Worm (Caenorhabditis elegans) whole organism, young adult: ENCODE measurements around the gene dpy-20.

Experiments used
- B0019.2 ChIP-seq: fragments of 200-800 bp; sonication (Bioruptor generic); conservative IDR thresholded peaks from 2 replicates; pipeline ENCODE4 v1.3.6; 2022; ENCODE audit warnings: missing genetic modification reagents, missing genetic modification characterization, missing compliant biosample characterization
- B0035.1 ChIP-seq: sonication (generic microtip); optimal IDR thresholded peaks from 2 replicates; lab custom pipeline; 2016; ENCODE audit warnings: missing genetic modification characterization, mild to moderate bottlenecking, missing compliant biosample characterization, missing genotype, missing genetic modification reagents
- C17E4.6 ChIP-seq: fragments of 200-800 bp; sonication (Bioruptor generic); IDR thresholded peaks from 2 replicates; pipeline ENCODE4 v1.3.6; 2022; ENCODE audit warnings: missing genetic modification reagents, missing genetic modification characterization, missing compliant biosample characterization
- F22D6.2 ChIP-seq: sonication (generic microtip); optimal IDR thresholded peaks from 2 replicates; lab custom pipeline; 2016; ENCODE audit warnings: mild to moderate bottlenecking, missing genetic modification characterization, missing compliant biosample characterization
- F23B12.7 ChIP-seq: sonication (generic microtip); optimal IDR thresholded peaks from 2 replicates; lab custom pipeline; 2017; ENCODE audit warnings: missing genetic modification characterization, mild to moderate bottlenecking, missing compliant biosample characterization, antibody characterized with exemption, moderate library complexity; ENCODE audit not compliant: insufficient read depth
- F39B2.1 ChIP-seq: fragments of 200-800 bp; sonication (Bioruptor generic); IDR thresholded peaks from 2 replicates; pipeline ENCODE4 v1.3.6; 2022; ENCODE audit warnings: missing genetic modification reagents, missing genetic modification characterization, missing compliant biosample characterization
- F57C9.4 ChIP-seq: sonication (generic microtip); optimal IDR thresholded peaks from 2 replicates; lab custom pipeline; 2017; ENCODE audit warnings: mild to moderate bottlenecking, missing genetic modification characterization, missing compliant biosample characterization
- Y53G8AR.9 ChIP-seq: fragments of 200-800 bp; sonication (Bioruptor generic); conservative IDR thresholded peaks from 2 replicates; pipeline ENCODE4 v1.3.6; 2022; ENCODE audit warnings: missing genetic modification reagents, missing genetic modification characterization, missing compliant biosample characterization
- Y56A3A.18 ChIP-seq: fragments of 200-800 bp; sonication (Bioruptor generic); IDR thresholded peaks from 2 replicates; pipeline ENCODE4 v1.3.6; 2022; ENCODE audit warnings: missing genetic modification reagents, missing genetic modification characterization, missing compliant biosample characterization
- ama-1 ChIP-seq, 3 experiments: fragments of 150-350 bp in 1 of 3; sonication (generic microtip) in 2 of 3; optimal IDR thresholded peaks; 2 replicates each; lab custom pipeline; 2014 to 2018; ENCODE audit warnings: missing biosample characterization in 2 of 3, missing genetic modification characterization in 2 of 3, missing genetic modification reagents in 2 of 3
- atf-7 ChIP-seq: sonication (generic microtip); optimal IDR thresholded peaks from 2 replicates; lab custom pipeline; 2017; ENCODE audit warnings: mild to moderate bottlenecking, missing genetic modification characterization, missing compliant biosample characterization
- attf-6 ChIP-seq: fragments of 200-800 bp; sonication (Bioruptor generic); IDR thresholded peaks from 2 replicates; pipeline ENCODE4 v1.3.6; 2022; ENCODE audit warnings: missing genetic modification reagents, missing genetic modification characterization, missing compliant biosample characterization
- bed-1 ChIP-seq: fragments of 200-800 bp; sonication (Bioruptor generic); IDR thresholded peaks from 2 replicates; pipeline ENCODE4 v1.3.6; 2022; ENCODE audit warnings: missing genetic modification reagents, missing genetic modification characterization, missing compliant biosample characterization
- ceh-100 ChIP-seq: fragments of 200-800 bp; sonication (Bioruptor generic); IDR thresholded peaks from 2 replicates; pipeline ENCODE4 v1.3.6; 2022; ENCODE audit warnings: missing genetic modification reagents, missing genetic modification characterization, missing compliant biosample characterization
- ceh-58 ChIP-seq: fragments of 200-800 bp; sonication (Bioruptor generic); IDR thresholded peaks from 2 replicates; pipeline ENCODE4 v1.3.6; 2022; ENCODE audit warnings: missing genetic modification characterization, missing compliant biosample characterization
- ceh-79 ChIP-seq: sonication (generic microtip); optimal IDR thresholded peaks from 2 replicates; lab custom pipeline; 2017; ENCODE audit warnings: mild to moderate bottlenecking, missing genetic modification characterization, missing compliant biosample characterization
- ceh-91 ChIP-seq: fragments of 200-800 bp; sonication (Bioruptor generic); IDR thresholded peaks from 2 replicates; pipeline ENCODE4 v1.3.6; 2022; ENCODE audit warnings: missing genetic modification reagents, missing genetic modification characterization, missing compliant biosample characterization
- dpl-1 ChIP-seq: fragments of 150-350 bp; optimal IDR thresholded peaks from 2 replicates; lab custom pipeline; 2014; ENCODE audit warnings: missing biosample characterization, missing genetic modification reagents, missing genetic modification characterization
- ets-4 ChIP-seq: fragments of 200-800 bp; sonication (Bioruptor generic); optimal IDR thresholded peaks from 2 replicates; lab custom pipeline; 2018; ENCODE audit warnings: mild to moderate bottlenecking, missing genetic modification characterization, missing compliant biosample characterization
- lin-54 ChIP-seq: fragments of 200-800 bp; sonication (Bioruptor generic); optimal IDR thresholded peaks from 2 replicates; lab custom pipeline; 2018; ENCODE audit warnings: mild to moderate bottlenecking, missing genetic modification characterization, missing compliant biosample characterization
- lsl-1 ChIP-seq: fragments of 200-800 bp; sonication (Bioruptor generic); optimal IDR thresholded peaks from 2 replicates; lab custom pipeline; 2018; ENCODE audit warnings: mild to moderate bottlenecking, missing genetic modification characterization, moderate library complexity, missing compliant biosample characterization
- lsy-27 ChIP-seq: sonication (generic microtip); optimal IDR thresholded peaks from 2 replicates; lab custom pipeline; 2017; ENCODE audit warnings: missing genetic modification characterization, mild to moderate bottlenecking, missing compliant biosample characterization, antibody characterized with exemption, missing genotype, borderline replicate concordance; ENCODE audit not compliant: insufficient read depth
- mxl-1 ChIP-seq: sonication (generic microtip); optimal IDR thresholded peaks from 2 replicates; lab custom pipeline; 2016; ENCODE audit warnings: missing genetic modification characterization, missing compliant biosample characterization
- nhr-27 ChIP-seq: fragments of 200-800 bp; sonication (Bioruptor generic); optimal IDR thresholded peaks from 2 replicates; lab custom pipeline; 2018; ENCODE audit warnings: mild to moderate bottlenecking, missing genetic modification characterization, moderate library complexity, missing compliant biosample characterization
- rec-8 ChIP-seq, 2 experiments: sonication (generic microtip); optimal IDR thresholded peaks; 2 replicates each; lab custom pipeline; 2016; ENCODE audit warnings: mild to moderate bottlenecking in 2 of 2, missing genetic modification characterization in 2 of 2, missing genetic modification reagents in 2 of 2, missing genotype in 2 of 2, missing biosample characterization in 1 of 2, missing compliant biosample characterization in 1 of 2, moderate library complexity in 1 of 2
- repo-1 ChIP-seq: sonication (generic microtip); optimal IDR thresholded peaks from 2 replicates; lab custom pipeline; 2017; ENCODE audit warnings: mild to moderate bottlenecking, missing genetic modification characterization, missing compliant biosample characterization
- rpc-1 ChIP-seq, 2 experiments: fragments of 150-350 bp in 1 of 2; sonication (generic microtip) in 1 of 2; optimal IDR thresholded peaks; 2 replicates each; lab custom pipeline; 2014 to 2018; ENCODE audit warnings: missing biosample characterization in 1 of 2, missing genetic modification characterization in 1 of 2, missing genetic modification reagents in 1 of 2, missing genotype in 1 of 2
- sdz-38 ChIP-seq: sonication (generic microtip); optimal IDR thresholded peaks from 2 replicates; lab custom pipeline; 2016; ENCODE audit warnings: missing genotype, missing genetic modification characterization, missing compliant biosample characterization
- sea-2 ChIP-seq: fragments of 200-800 bp; sonication (Bioruptor generic); IDR thresholded peaks from 2 replicates; pipeline ENCODE4 v1.3.6; 2022; ENCODE audit warnings: missing genetic modification characterization, missing compliant biosample characterization
- somi-1 ChIP-seq: fragments of 200-800 bp; sonication (Bioruptor generic); optimal IDR thresholded peaks from 2 replicates; lab custom pipeline; 2018; ENCODE audit warnings: mild to moderate bottlenecking, missing genetic modification characterization, missing compliant biosample characterization
- tbp1 ChIP-seq: fragments of 200-800 bp; sonication (Bioruptor generic); optimal IDR thresholded peaks from 2 replicates; lab custom pipeline; 2018; ENCODE audit warnings: mild to moderate bottlenecking, missing genetic modification characterization, missing compliant biosample characterization
- unc-130 ChIP-seq: sonication (generic microtip); optimal IDR thresholded peaks from 2 replicates; lab custom pipeline; 2016; ENCODE audit warnings: missing genetic modification reagents, missing genetic modification characterization, missing compliant biosample characterization
- xnd-1 ChIP-seq: sonication (generic microtip); optimal IDR thresholded peaks from 2 replicates; lab custom pipeline; 2016; ENCODE audit warnings: missing genotype, missing genetic modification reagents, missing genetic modification characterization, missing compliant biosample characterization
- zim-3 ChIP-seq: sonication (generic microtip); optimal IDR thresholded peaks from 2 replicates; lab custom pipeline; 2017; ENCODE audit warnings: mild to moderate bottlenecking, missing genetic modification characterization, moderate library complexity, missing compliant biosample characterization
- ztf-22 ChIP-seq: fragments of 200-800 bp; sonication (Bioruptor generic); optimal IDR thresholded peaks from 2 replicates; lab custom pipeline; 2018; ENCODE audit warnings: mild to moderate bottlenecking, missing genetic modification characterization, moderate library complexity, missing compliant biosample characterization
- ztf-26 ChIP-seq: sonication (generic microtip); optimal IDR thresholded peaks from 2 replicates; lab custom pipeline; 2017; ENCODE audit warnings: missing genetic modification characterization, missing compliant biosample characterization

Gene dpy-20

ce11 chrIV:11690988-11691387, 9.7 kb downstream of the dpy-20 start, which contains the start of gene let-60:
let-60 (minus strand) TSS chrIV:11691088.
- no peak for TF ChIP-seq dpl-1 (GFP tag; lab: Kevin White, UChicago)
- TF ChIP-seq mxl-1 (tag; lab: Kevin White, UChicago) = no peak
- TF ChIP-seq ceh-91 (GFP tag; lab: Robert Waterston, UW) = no peak

ce11 chrIV:11688018-11688417, 12.6 kb downstream of the dpy-20 start, which contains the start of gene ZK792.5:
ZK792.5 (minus strand) TSS chrIV:11688118.
- TF ChIP-seq lsl-1 (GFP tag; lab: Kevin White, UChicago) (no peak), attf-6 (GFP tag; lab: Robert Waterston, UW) (0 out of 2 replicates have a peak, but pooled peaks have one; percentile 1), sdz-38 (tag; lab: Kevin White, UChicago) (no peak), dpl-1 (GFP tag; lab: Kevin White, UChicago) (no peak)

ce11 chrIV:11681905-11682304, 18.7 kb downstream of the dpy-20 start, which contains the start of gene ZK792.4:
ZK792.4 (minus strand) TSS chrIV:11682005.
- TF ChIP-seq rec-8 (tag; optimal IDR thresholded peaks at IDR 0.05; lab: Kevin White, UChicago) (no peak), somi-1 (GFP tag; lab: Kevin White, UChicago) (no peak), F39B2.1 (no peak), tbp1 (GFP tag; lab: Kevin White, UChicago) (no peak), xnd-1 (tag; lab: Kevin White, UChicago) (no peak)

ce11 chrIV:11676054-11676453, 24.6 kb downstream of the dpy-20 start, which contains the start of gene inx-9:
inx-9 (plus strand) TSS chrIV:11676354.
- no peak for TF ChIP-seq ceh-91 (GFP tag; lab: Robert Waterston, UW)
- TF ChIP-seq F23B12.7 (tag; lab: Kevin White, UChicago) = no peak
- no peak for TF ChIP-seq lsy-27
- TF ChIP-seq bed-1 (GFP tag; lab: Robert Waterston, UW) = no peak
- no peak for TF ChIP-seq ceh-100 (GFP tag; lab: Robert Waterston, UW)
- no peak for TF ChIP-seq C17E4.6
- TF ChIP-seq ztf-22 = no peak
- no peak for TF ChIP-seq rpc-1 (optimal IDR thresholded peaks at IDR 0.05; lab: Kevin White, UChicago)
- no peak for TF ChIP-seq rpc-1 (tag; optimal IDR thresholded peaks at IDR 0.05; lab: Kevin White, UChicago)
- TF ChIP-seq xnd-1 (tag; lab: Kevin White, UChicago) = no peak
- TF ChIP-seq zim-3 (tag; lab: Kevin White, UChicago) = no peak
- TF ChIP-seq lin-54 (GFP tag; lab: Kevin White, UChicago) = no peak
- TF ChIP-seq ceh-79 (tag; lab: Kevin White, UChicago) = no peak
- TF ChIP-seq Y53G8AR.9 (GFP tag; lab: Robert Waterston, UW) = no peak
- TF ChIP-seq unc-130 (GFP tag; lab: Kevin White, UChicago) = no peak
- TF ChIP-seq ama-1 (optimal IDR thresholded peaks at IDR 0.05; lab: Kevin White, UChicago) = no peak
- no peak for TF ChIP-seq ama-1 (GFP tag; optimal IDR thresholded peaks at IDR 0.05; lab: Kevin White, UChicago)
- TF ChIP-seq B0019.2 (GFP tag; lab: Robert Waterston, UW) = no peak
- TF ChIP-seq ztf-26 (tag; lab: Kevin White, UChicago) = no peak

- TF ChIP-seq ets-4 (GFP tag; lab: Kevin White, UChicago) = no peak
- TF ChIP-seq tbp1 (GFP tag; lab: Kevin White, UChicago) = no peak
- no peak for TF ChIP-seq rec-8 (tag; optimal IDR thresholded peaks at IDR 0.05; lab: Kevin White, UChicago)
- TF ChIP-seq B0035.1 (tag; lab: Kevin White, UChicago) = no peak
- TF ChIP-seq atf-7 (tag; lab: Kevin White, UChicago) = no peak
- TF ChIP-seq lin-54 (GFP tag; lab: Kevin White, UChicago) = no peak
- TF ChIP-seq nhr-27 (tag; lab: Kevin White, UChicago) = no peak
- no peak for TF ChIP-seq sdz-38 (tag; lab: Kevin White, UChicago)
- no peak for TF ChIP-seq F22D6.2 (tag; lab: Kevin White, UChicago)
- TF ChIP-seq ceh-58 = no peak
- TF ChIP-seq F57C9.4 = no peak
- no peak for TF ChIP-seq Y56A3A.18 (GFP tag; lab: Robert Waterston, UW)
- TF ChIP-seq sea-2 (GFP tag; lab: Robert Waterston, UW) = no peak
- TF ChIP-seq attf-6 (GFP tag; lab: Robert Waterston, UW) = no peak
- no peak for TF ChIP-seq repo-1 (tag; lab: Kevin White, UChicago)
- TF ChIP-seq, all 124 proteins: peak for 0
These were observed 27.1 kb downstream of the dpy-20 start, which contains the start of gene inx-8 for ce11 chrIV:11673543-11673942. inx-8 (plus strand) TSS chrIV:11673843.
